Worm (Caenorhabditis elegans): ENCODE results near the gene madf-1.

Gene madf-1

ce11 chrIV:842630-843029 lies 10.9 kb upstream of the madf-1 start:
- TF ChIP-seq dpl-1 (GFP tag; optimal IDR thresholded peaks at IDR 0.05) (peak; percentile 7), nhr-28 (tag; optimal IDR thresholded peaks at IDR 0.05) (peak; percentile 40), arid-1 (GFP tag; conservative IDR thresholded peaks at IDR 0.05) (peak; percentile 47; the same call in 1 of the 2 replicates), F26F4.8 (GFP tag; conservative IDR thresholded peaks at IDR 0.05) (no peak), snpc-1.2 (GFP tag; IDR thresholded peaks at IDR 0.05) (no peak), dve-1 (tag; optimal IDR thresholded peaks at IDR 0.05; ENCODE audit: insufficient read depth) (peak; percentile 25), daf-19 (GFP tag; conservative IDR thresholded peaks at IDR 0.05) (no peak), hlh-30 (tag; optimal IDR thresholded peaks at IDR 0.05; ENCODE audit: insufficient read depth) (peak; percentile 75), Y75B8A.6 (GFP tag; IDR thresholded peaks at IDR 0.05) (no peak), unc-62 (GFP tag; optimal IDR thresholded peaks at IDR 0.05 in 1 of 2) (peak in 1 of 2 experiments; percentile 61), unc-62 (tag; optimal IDR thresholded peaks at IDR 0.05) (no peak), pha-4 (GFP tag; IDR thresholded peaks at IDR 0.05) (peak; percentile 37; the same call in 1 of the 2 replicates), pha-4 (tag; optimal IDR thresholded peaks at IDR 0.05) (no peak), ZK337.2 (GFP tag; IDR thresholded peaks at IDR 0.05) (0 out of 2 replicates have a peak, but pooled peaks have one; percentile 59), daf-12 (tag; optimal IDR thresholded peaks at IDR 0.05) (no peak), hlh-11 (tag; optimal IDR thresholded peaks at IDR 0.05) (peak; percentile 24), unc-130 (GFP tag; optimal IDR thresholded peaks at IDR 0.05) (peak; percentile 40), rbr-2 (tag; optimal IDR thresholded peaks at IDR 0.05) (peak; percentile 41), daf-8 (GFP tag; IDR thresholded peaks at IDR 0.05) (no peak), Y105C5A.15 (GFP tag; IDR thresholded peaks at IDR 0.05) (0 out of 2 replicates have a peak, but pooled peaks have one; percentile 70), Y48G9A.11 (GFP tag; IDR thresholded peaks at IDR 0.05) (peak; percentile 69), nhr-42 (GFP tag; IDR thresholded peaks at IDR 0.05) (peak; percentile 29; the same call in 1 of the 2 replicates), nhr-41 (GFP tag; IDR thresholded peaks at IDR 0.05) (0 out of 2 replicates have a peak, but pooled peaks have one; percentile 18), nhr-102 (tag; optimal IDR thresholded peaks at IDR 0.05) (peak; percentile 14), madf-5 (GFP tag; IDR thresholded peaks at IDR 0.05) (no peak), dmd-9 (GFP tag; IDR thresholded peaks at IDR 0.05) (0 out of 2 replicates have a peak, but pooled peaks have one; percentile 46), ceh-44 (GFP tag; IDR thresholded peaks at IDR 0.05) (peak; percentile 60; the same call in 1 of the 2 replicates), dmd-8 (GFP tag; IDR thresholded peaks at IDR 0.05) (0 out of 2 replicates have a peak, but pooled peaks have one; percentile 47), aha-1 (tag) (peak; percentile 14), spr-3 (GFP tag; optimal IDR thresholded peaks at IDR 0.05) (no peak), hif-1 (tag; optimal IDR thresholded peaks at IDR 0.05) (peak in 1 of 2 experiments; percentile 59), T20F7.1 (GFP tag; optimal IDR thresholded peaks at IDR 0.05) (no peak), mep-1 (tag; optimal IDR thresholded peaks at IDR 0.05) (peak; percentile 46), unc-39 (tag; optimal IDR thresholded peaks at IDR 0.05) (no peak), lsy-2 (tag; optimal IDR thresholded peaks at IDR 0.05) (peak in 1 of 2 experiments; percentile 11), attf-4 (tag; optimal IDR thresholded peaks at IDR 0.05) (no peak), nhr-237 (tag; optimal IDR thresholded peaks at IDR 0.05) (no peak), set-16 (GFP tag; IDR thresholded peaks at IDR 0.05) (peak; percentile 41), ZK546.5 (tag; optimal IDR thresholded peaks at IDR 0.05) (no peak), egl-43 (GFP tag; IDR thresholded peaks at IDR 0.05) (peak; percentile 84), mdl-1 (tag; optimal IDR thresholded peaks at IDR 0.05) (peak in 1 of 2 experiments; percentile 17), lin-13 (GFP tag; optimal IDR thresholded peaks at IDR 0.05) (peak; percentile 29), gei-8 (GFP tag; optimal IDR thresholded peaks at IDR 0.05) (no peak), madf-9 (GFP tag; conservative IDR thresholded peaks at IDR 0.05) (no peak), vab-7 (GFP tag; IDR thresholded peaks at IDR 0.05) (peak; percentile 34; the same call in 1 of the 2 replicates), nhr-76 (tag; optimal IDR thresholded peaks at IDR 0.05) (no peak), zfp-2 (tag; optimal IDR thresholded peaks at IDR 0.05) (no peak), hmg-1.1 (GFP tag; IDR thresholded peaks at IDR 0.05) (peak; percentile 81), dmd-6 (GFP tag; IDR thresholded peaks at IDR 0.05) (peak; percentile 54), lin-38 (GFP tag; IDR thresholded peaks at IDR 0.05) (peak; percentile 75), Y5F2A.4 (GFP tag; optimal IDR thresholded peaks at IDR 0.05) (no peak)

Data from whole organism, L4 larva.